Fruit fly (Drosophila melanogaster): ENCODE results near the gene Smr.

Smr gene

dm6 chrX:12752196-12752595, 9.8 kb upstream of the Smr start (continued):
- no peak for TF ChIP-seq sna (GFP tag; IDR thresholded peaks at IDR 0.05; ENCODE audit: partially characterized antibody)
- peak; percentile 97 for TF ChIP-seq ro (GFP tag; IDR thresholded peaks at IDR 0.05)
- TF ChIP-seq CG32532 (GFP tag; IDR thresholded peaks at IDR 0.05), result peak; percentile 100
- peak in 1 of 2 experiments; percentile 29 for TF ChIP-seq Trl (optimal IDR thresholded peaks at IDR 0.05)
- peak; percentile 99 for TF ChIP-seq Trl (GFP tag; optimal IDR thresholded peaks at IDR 0.05)
- TF ChIP-seq CG12236 (GFP tag; optimal IDR thresholded peaks at IDR 0.05), result peak; percentile 99
- peak; percentile 98 for TF ChIP-seq sim (GFP tag; IDR thresholded peaks at IDR 0.05)
- TF ChIP-seq lilli (GFP tag; optimal IDR thresholded peaks at IDR 0.05), result peak; percentile 98
- TF ChIP-seq grau (tag; optimal IDR thresholded peaks at IDR 0.05), result peak; percentile 99
- TF ChIP-seq org-1 (GFP tag; optimal IDR thresholded peaks at IDR 0.05), result peak; percentile 98
- TF ChIP-seq Gug (GFP tag; IDR thresholded peaks at IDR 0.05), result peak; percentile 99
- TF ChIP-seq fu2 (GFP tag; optimal IDR thresholded peaks at IDR 0.05), result peak; percentile 99
- peak; percentile 74 for TF ChIP-seq MESR4 (GFP tag; optimal IDR thresholded peaks at IDR 0.05)
- peak; percentile 96 for TF ChIP-seq CG17186 (GFP tag; optimal IDR thresholded peaks at IDR 0.05)
- peak; percentile 99 for TF ChIP-seq zfh2 (GFP tag; optimal IDR thresholded peaks at IDR 0.05)
- peak; percentile 98 for TF ChIP-seq her (GFP tag; optimal IDR thresholded peaks at IDR 0.05)
- TF ChIP-seq CG4730 (GFP tag; IDR thresholded peaks at IDR 0.05), result peak; percentile 98
- no peak for TF ChIP-seq Hr39 (optimal IDR thresholded peaks at IDR 0.05)
- peak; percentile 97 for TF ChIP-seq Sox100B (GFP tag; optimal IDR thresholded peaks at IDR 0.05)
- peak; percentile 95 for TF ChIP-seq cwo (GFP tag; optimal IDR thresholded peaks at IDR 0.05)
- peak; percentile 99 for TF ChIP-seq Rfx (GFP tag; IDR thresholded peaks at IDR 0.05)
- TF ChIP-seq pum (GFP tag; optimal IDR thresholded peaks at IDR 0.05), result peak; percentile 99
- peak; percentile 84 for TF ChIP-seq Sry-δ (GFP tag; optimal IDR thresholded peaks at IDR 0.05)
- TF ChIP-seq Dp (GFP tag; optimal IDR thresholded peaks at IDR 0.05), result peak; percentile 25
- peak; percentile 89 for TF ChIP-seq grn (GFP tag; optimal IDR thresholded peaks at IDR 0.05)
- TF ChIP-seq Dbx (GFP tag; IDR thresholded peaks at IDR 0.05), result peak; percentile 99
- peak; percentile 69 to 73 for TF ChIP-seq insv (GFP tag; optimal IDR thresholded peaks at IDR 0.05)
- TF ChIP-seq CG2875 (GFP tag; optimal IDR thresholded peaks at IDR 0.05), result peak; percentile 98
- TF ChIP-seq Fer1 (GFP tag; optimal IDR thresholded peaks at IDR 0.05), result peak; percentile 99
- 0 out of 2 replicates have a peak, but pooled peaks have one; percentile 6 for TF ChIP-seq Bgb (GFP tag; IDR thresholded peaks at IDR 0.05; ENCODE audit: partially characterized antibody)
- TF ChIP-seq Hmr (GFP tag; optimal IDR thresholded peaks at IDR 0.05), result peak; percentile 99
- TF ChIP-seq CG12155 (GFP tag; optimal IDR thresholded peaks at IDR 0.05), result peak; percentile 99
- TF ChIP-seq Lim3 (GFP tag; IDR thresholded peaks at IDR 0.05), result peak; percentile 95
- peak; percentile 95 for TF ChIP-seq bowl (GFP tag; IDR thresholded peaks at IDR 0.05)
- peak; percentile 99 for TF ChIP-seq az2 (GFP tag; optimal IDR thresholded peaks at IDR 0.05)
- TF ChIP-seq CG18599 (GFP tag; optimal IDR thresholded peaks at IDR 0.05), result peak; percentile 100
- peak; percentile 98 for TF ChIP-seq CG8290 (GFP tag; optimal IDR thresholded peaks at IDR 0.05)
- TF ChIP-seq CG8290 (tag; optimal IDR thresholded peaks at IDR 0.05), result peak; percentile 84 to 98
- TF ChIP-seq yki (optimal IDR thresholded peaks at IDR 0.05), result no peak
- peak; percentile 98 for TF ChIP-seq oc (tag; optimal IDR thresholded peaks at IDR 0.05)
- peak; percentile 99 for TF ChIP-seq klu (GFP tag; IDR thresholded peaks at IDR 0.05)
- no peak for TF ChIP-seq pan (optimal IDR thresholded peaks at IDR 0.05)
- TF ChIP-seq pan (GFP tag; optimal IDR thresholded peaks at IDR 0.05 in 1 of 2, IDR thresholded peaks at IDR 0.05 in 1 of 2), result peak in 1 of 2 experiments; percentile 99
- TF ChIP-seq Usf (GFP tag; optimal IDR thresholded peaks at IDR 0.05), result peak; percentile 95
- TF ChIP-seq abd-A (tag; optimal IDR thresholded peaks at IDR 0.05), result peak; percentile 91
- peak; percentile 99 for TF ChIP-seq ttk (GFP tag; IDR thresholded peaks at IDR 0.05)
- peak; percentile 99 for TF ChIP-seq CG11456 (GFP tag; IDR thresholded peaks at IDR 0.05)
- no peak for TF ChIP-seq HLHmδ (GFP tag; optimal IDR thresholded peaks at IDR 0.05)
- peak; percentile 100 for TF ChIP-seq Hsf (GFP tag; optimal IDR thresholded peaks at IDR 0.05)
- peak; percentile 98 for TF ChIP-seq CG32767 (GFP tag; IDR thresholded peaks at IDR 0.05)
- TF ChIP-seq D19B (GFP tag; optimal IDR thresholded peaks at IDR 0.05), result peak; percentile 96
- no peak for TF ChIP-seq Dll (GFP tag; IDR thresholded peaks at IDR 0.05; ENCODE audit: partially characterized antibody)
- peak; percentile 95 for TF ChIP-seq YL-1 (GFP tag; optimal IDR thresholded peaks at IDR 0.05)
